Fruit fly (Drosophila melanogaster) whole organism, wandering third instar larva: ENCODE data around the gene Nplp3.

Experiments
- Dfd ChIP-seq: fragments of >200 bp; optimal IDR thresholded peaks from 2 replicates; lab custom pipeline; 2017; ENCODE audit warnings: missing biosample characterization, missing genetic modification characterization
- GATAd ChIP-seq: sonication (Bioruptor generic); optimal IDR thresholded peaks from 2 replicates; lab custom pipeline; 2016; ENCODE audit warnings: missing biosample characterization, missing genetic modification characterization
- Myc ChIP-seq: fragments of >200 bp; optimal IDR thresholded peaks from 2 replicates; lab custom pipeline; 2017
- br ChIP-seq: fragments of 200-800 bp; sonication (Bioruptor generic); optimal IDR thresholded peaks from 2 replicates; lab custom pipeline; 2016; ENCODE audit warnings: missing biosample characterization, missing genetic modification characterization
- dl ChIP-seq, 2 experiments: fragments of 175-275, 200-275 bp in 1 of 2; fragments of 200-275 bp in 1 of 2; sonication (Bioruptor generic); optimal IDR thresholded peaks; lab custom pipeline; 2018; ENCODE audit warnings: mild to moderate bottlenecking in 2 of 2, missing biosample characterization in 2 of 2, missing genetic modification characterization in 2 of 2, moderate library complexity in 2 of 2; ENCODE audit not compliant: partially characterized antibody in 2 of 2, insufficient read depth in 1 of 2
- ey ChIP-seq: fragments of 200-800 bp; sonication (Bioruptor generic); optimal IDR thresholded peaks from 2 replicates; lab custom pipeline; 2016; ENCODE audit warnings: missing biosample characterization, missing genetic modification characterization
- fru ChIP-seq: fragments of 200-800 bp; sonication (Bioruptor generic); optimal IDR thresholded peaks from 3 replicates; lab custom pipeline; 2016; ENCODE audit warnings: missing biosample characterization, mild to moderate bottlenecking, missing genetic modification characterization
- h ChIP-seq: fragments of 200-800 bp; sonication (Bioruptor generic); optimal IDR thresholded peaks from 3 replicates; lab custom pipeline; 2016; ENCODE audit warnings: missing biosample characterization, mild to moderate bottlenecking, missing genetic modification characterization
- jim ChIP-seq: fragments of 175-275, 200-325 bp; sonication (Bioruptor generic); optimal IDR thresholded peaks from 2 replicates; lab custom pipeline; 2016; ENCODE audit warnings: missing biosample characterization, mild to moderate bottlenecking, missing genetic modification characterization
- pan ChIP-seq: fragments of >200 bp; optimal IDR thresholded peaks from 2 replicates; lab custom pipeline; 2017
- rgr ChIP-seq: fragments of 200-800 bp; sonication (Bioruptor generic); optimal IDR thresholded peaks from 3 replicates; lab custom pipeline; 2016; ENCODE audit warnings: missing biosample characterization, mild to moderate bottlenecking, missing genetic modification characterization
- sage ChIP-seq: fragments of 200-800 bp; sonication (Bioruptor generic); optimal IDR thresholded peaks from 2 replicates; lab custom pipeline; 2016; ENCODE audit warnings: missing biosample characterization, mild to moderate bottlenecking, missing genetic modification characterization

DNA sequence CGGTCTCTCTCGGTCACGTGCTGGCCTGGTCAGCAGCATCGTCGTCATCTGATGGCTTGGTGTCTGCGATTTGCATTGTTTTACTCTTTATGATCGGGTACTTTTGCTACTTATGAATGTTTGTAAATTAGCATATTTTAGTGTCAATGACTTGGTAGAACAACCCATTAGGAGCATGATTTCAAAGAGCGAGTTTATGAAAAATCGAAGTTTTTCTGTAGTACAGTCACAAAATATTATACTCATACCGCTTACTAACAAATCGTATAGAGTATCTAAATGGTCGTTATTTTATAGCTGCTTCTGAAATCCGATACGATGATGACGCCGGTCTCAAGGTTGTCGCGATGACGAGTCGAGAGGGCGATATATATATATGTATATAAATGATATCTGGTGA is 31.6 kb upstream of the Nplp3 start:
- TF ChIP-seq ey (GFP tag; lab: Kevin White, UChicago) (peak; percentile 32), rgr (peak; percentile 51), GATAd (no peak), h (GFP tag; lab: Kevin White, UChicago) (peak; percentile 53), dl (GFP tag; optimal IDR thresholded peaks at IDR 0.05; lab: Kevin White, UChicago; ENCODE audit: insufficient read depth in 1 of 2, partially characterized antibody in 2 of 2) (no peak), br (GFP tag; lab: Kevin White, UChicago) (peak; percentile 53), Dfd (GFP tag; lab: Kevin White, UChicago) (no peak), Myc (lab: Kevin White, UChicago) (no peak), pan (no peak), sage (GFP tag; lab: Kevin White, UChicago) (no peak), jim (GFP tag; lab: Kevin White, UChicago) (no peak), fru (GFP tag; lab: Kevin White, UChicago) (peak; percentile 50)
